ENCODE assay signal across 1 fruit fly cellular context in the genomic region with DNA sequence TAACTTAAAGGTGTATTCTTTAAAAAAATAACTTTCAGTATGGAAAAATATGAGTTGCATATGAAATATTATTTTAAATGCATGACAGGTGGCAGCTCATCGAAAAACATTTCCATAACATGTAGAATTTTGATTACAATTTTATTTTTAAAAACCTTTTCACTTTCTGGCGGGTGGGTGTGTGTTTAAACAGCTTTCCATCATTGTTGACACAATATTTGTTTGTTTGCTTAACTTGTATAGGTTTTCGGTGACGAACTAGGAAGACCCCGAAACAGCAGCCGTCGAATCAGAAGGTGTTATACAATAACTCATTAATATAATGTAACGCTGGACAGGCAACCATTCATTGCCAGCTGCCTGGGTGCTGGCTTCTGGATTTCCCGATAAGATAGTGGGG.
TF ChIP-seq lines count a peak whose summit lies in the region.

No protein-coding gene starts in this region.

TF ChIP-seq in whole organism, embryonic, 481 proteins besides CTCF, POLR2A, EP300 and RAD21 (continued from another document and continues in another):
- TF ChIP-seq CG7271 (tag; optimal IDR thresholded peaks at IDR 0.05; lab: Kevin White, UChicago) (no peak), lilli (GFP tag; optimal IDR thresholded peaks at IDR 0.05; lab: Kevin White, UChicago) (no peak), rib (GFP tag; IDR thresholded peaks at IDR 0.05; lab: Robert Waterston, UW) (no peak), pnt (GFP tag; optimal IDR thresholded peaks at IDR 0.05; lab: Kevin White, UChicago) (no peak), CG13123 (GFP tag; optimal IDR thresholded peaks at IDR 0.05; lab: Kevin White, UChicago) (no peak), gsb (GFP tag; IDR thresholded peaks at IDR 0.05; lab: Robert Waterston, UW) (no peak), Adf1 (GFP tag; IDR thresholded peaks at IDR 0.05; lab: Robert Waterston, UW) (no peak), CG2875 (GFP tag; optimal IDR thresholded peaks at IDR 0.05; lab: Kevin White, UChicago) (peak; percentile 43), Dfd (GFP tag; optimal IDR thresholded peaks at IDR 0.05; lab: Kevin White, UChicago) (no peak), CG17186 (GFP tag; optimal IDR thresholded peaks at IDR 0.05; lab: Kevin White, UChicago) (no peak), CG10462 (GFP tag; optimal IDR thresholded peaks at IDR 0.05; lab: Kevin White, UChicago) (no peak), hbn (GFP tag; IDR thresholded peaks at IDR 0.05; lab: Robert Waterston, UW; ENCODE audit: partially characterized antibody) (no peak), ERR (GFP tag; optimal IDR thresholded peaks at IDR 0.05; lab: Kevin White, UChicago) (no peak), her (GFP tag; optimal IDR thresholded peaks at IDR 0.05; lab: Kevin White, UChicago) (no peak), Doc3 (GFP tag; IDR thresholded peaks at IDR 0.05; lab: Robert Waterston, UW; ENCODE audit: partially characterized antibody) (no peak), CG8359 (GFP tag; optimal IDR thresholded peaks at IDR 0.05; lab: Kevin White, UChicago; ENCODE audit: borderline replicate concordance) (peak; percentile 15), vnd (GFP tag; IDR thresholded peaks at IDR 0.05; lab: Robert Waterston, UW; ENCODE audit: partially characterized antibody) (no peak), dmrt99B (tag; optimal IDR thresholded peaks at IDR 0.05; lab: Kevin White, UChicago) (no peak), CG31224 (GFP tag; IDR thresholded peaks at IDR 0.05; lab: Robert Waterston, UW) (no peak), pros (GFP tag; optimal IDR thresholded peaks at IDR 0.05; lab: Kevin White, UChicago) (no peak), knrl (GFP tag; IDR thresholded peaks at IDR 0.05; lab: Robert Waterston, UW; ENCODE audit: partially characterized antibody) (no peak), emc (GFP tag; optimal IDR thresholded peaks at IDR 0.05; lab: Kevin White, UChicago) (no peak), CG33557 (GFP tag; optimal IDR thresholded peaks at IDR 0.05; lab: Kevin White, UChicago) (peak; percentile 67), tll (GFP tag; optimal IDR thresholded peaks at IDR 0.05; lab: Kevin White, UChicago) (no peak), Lpt (GFP tag; optimal IDR thresholded peaks at IDR 0.05; lab: Kevin White, UChicago) (no peak), jumu (GFP tag; optimal IDR thresholded peaks at IDR 0.05; lab: Kevin White, UChicago) (no peak), CG18764 (GFP tag; optimal IDR thresholded peaks at IDR 0.05; lab: Kevin White, UChicago) (no peak), repo (GFP tag; optimal IDR thresholded peaks at IDR 0.05; lab: Kevin White, UChicago) (no peak), MBD-R2 (GFP tag; IDR thresholded peaks at IDR 0.05; lab: Robert Waterston, UW) (no peak), CG17802 (tag; optimal IDR thresholded peaks at IDR 0.05; lab: Kevin White, UChicago) (no peak), sna (GFP tag; IDR thresholded peaks at IDR 0.05; lab: Robert Waterston, UW; ENCODE audit: partially characterized antibody) (no peak), CG8765 (GFP tag; IDR thresholded peaks at IDR 0.05; lab: Robert Waterston, UW) (no peak), cato (GFP tag; optimal IDR thresholded peaks at IDR 0.05; lab: Kevin White, UChicago; ENCODE audit: borderline replicate concordance) (no peak), CG3065 (GFP tag; optimal IDR thresholded peaks at IDR 0.05; lab: Kevin White, UChicago) (no peak), gem (tag; optimal IDR thresholded peaks at IDR 0.05; lab: Kevin White, UChicago) (peak; percentile 36), MESR4 (GFP tag; optimal IDR thresholded peaks at IDR 0.05; lab: Kevin White, UChicago) (no peak), CG17829 (tag; optimal IDR thresholded peaks at IDR 0.05; lab: Kevin White, UChicago) (no peak), CG14710 (tag; optimal IDR thresholded peaks at IDR 0.05; lab: Kevin White, UChicago) (peak; percentile 36), CG11093 (GFP tag; IDR thresholded peaks at IDR 0.05; lab: Robert Waterston, UW) (no peak), Max (GFP tag; optimal IDR thresholded peaks at IDR 0.05; lab: Kevin White, UChicago) (no peak), CG12299 (tag; optimal IDR thresholded peaks at IDR 0.05; lab: Kevin White, UChicago) (peak; percentile 1), eve (GFP tag; optimal IDR thresholded peaks at IDR 0.05; lab: Kevin White, UChicago) (no peak), bigmax (GFP tag; optimal IDR thresholded peaks at IDR 0.05; lab: Kevin White, UChicago) (no peak), CG16815 (GFP tag; optimal IDR thresholded peaks at IDR 0.05; lab: Kevin White, UChicago) (no peak), Sin3A (optimal IDR thresholded peaks at IDR 0.05; lab: Kevin White, UChicago) (no peak), slou (GFP tag; optimal IDR thresholded peaks at IDR 0.05; lab: Kevin White, UChicago) (no peak), CG10959 (GFP tag; IDR thresholded peaks at IDR 0.05; lab: Robert Waterston, UW) (no peak), CG7987 (GFP tag; optimal IDR thresholded peaks at IDR 0.05; lab: Kevin White, UChicago) (peak; percentile 54), CG11398 (GFP tag; optimal IDR thresholded peaks at IDR 0.05; lab: Kevin White, UChicago) (no peak), CG6254 (GFP tag; optimal IDR thresholded peaks at IDR 0.05; lab: Kevin White, UChicago) (peak; percentile 19), Tbp (GFP tag; optimal IDR thresholded peaks at IDR 0.05; lab: Kevin White, UChicago) (no peak), CG1832 (GFP tag; optimal IDR thresholded peaks at IDR 0.05; lab: Kevin White, UChicago) (no peak), E2f2 (GFP tag; IDR thresholded peaks at IDR 0.05; lab: Robert Waterston, UW) (no peak), CG16779 (GFP tag; IDR thresholded peaks at IDR 0.05; lab: Robert Waterston, UW) (no peak), CG3847 (GFP tag; IDR thresholded peaks at IDR 0.05; lab: Robert Waterston, UW) (no peak), Lim3 (GFP tag; IDR thresholded peaks at IDR 0.05; lab: Robert Waterston, UW) (no peak), CG9437 (GFP tag; optimal IDR thresholded peaks at IDR 0.05; lab: Kevin White, UChicago) (no peak), bowl (GFP tag; IDR thresholded peaks at IDR 0.05; lab: Robert Waterston, UW) (no peak), shn (GFP tag; optimal IDR thresholded peaks at IDR 0.05; lab: Kevin White, UChicago) (no peak), cg (GFP tag; optimal IDR thresholded peaks at IDR 0.05; lab: Kevin White, UChicago) (no peak), nerfin-2 (GFP tag; IDR thresholded peaks at IDR 0.05; lab: Robert Waterston, UW; ENCODE audit: partially characterized antibody) (no peak), onecut (GFP tag; IDR thresholded peaks at IDR 0.05; lab: Robert Waterston, UW) (peak; percentile 30), Dp (GFP tag; optimal IDR thresholded peaks at IDR 0.05; lab: Kevin White, UChicago) (no peak), ash1 (GFP tag; optimal IDR thresholded peaks at IDR 0.05; lab: Kevin White, UChicago) (no peak), sens-2 (GFP tag; IDR thresholded peaks at IDR 0.05; lab: Robert Waterston, UW) (no peak), CG18599 (GFP tag; optimal IDR thresholded peaks at IDR 0.05; lab: Kevin White, UChicago) (peak; percentile 65), Oaz (GFP tag; IDR thresholded peaks at IDR 0.05; lab: Robert Waterston, UW) (no peak), seq (GFP tag; IDR thresholded peaks at IDR 0.05; lab: Robert Waterston, UW) (no peak), CG6791 (GFP tag; IDR thresholded peaks at IDR 0.05; lab: Robert Waterston, UW; ENCODE audit: partially characterized antibody) (no peak), Med (GFP tag; lab: Kevin White, UChicago) (peak; percentile 77), CG10565 (GFP tag; optimal IDR thresholded peaks at IDR 0.05; lab: Kevin White, UChicago) (no peak), CG7745 (tag; optimal IDR thresholded peaks at IDR 0.05; lab: Kevin White, UChicago) (no peak), PHDP (tag; optimal IDR thresholded peaks at IDR 0.05; lab: Kevin White, UChicago) (peak; percentile 33), Deaf1 (tag; optimal IDR thresholded peaks at IDR 0.05; lab: Kevin White, UChicago) (no peak), CG9609 (GFP tag; optimal IDR thresholded peaks at IDR 0.05; lab: Kevin White, UChicago) (no peak), jigr1 (GFP tag; IDR thresholded peaks at IDR 0.05; lab: Robert Waterston, UW) (no peak), CG3407 (GFP tag; optimal IDR thresholded peaks at IDR 0.05; lab: Kevin White, UChicago) (peak; percentile 51), NC2β (GFP tag; optimal IDR thresholded peaks at IDR 0.05; lab: Kevin White, UChicago) (no peak), dati (GFP tag; IDR thresholded peaks at IDR 0.05; lab: Robert Waterston, UW) (no peak), Ptx1 (GFP tag; IDR thresholded peaks at IDR 0.05; lab: Robert Waterston, UW) (no peak), Elba2 (GFP tag; optimal IDR thresholded peaks at IDR 0.05; lab: Kevin White, UChicago) (no peak), CG15514 (GFP tag; optimal IDR thresholded peaks at IDR 0.05; lab: Kevin White, UChicago) (peak; percentile 8), Dip3 (GFP tag; optimal IDR thresholded peaks at IDR 0.05; lab: Kevin White, UChicago) (no peak), Spps (tag; optimal IDR thresholded peaks at IDR 0.05; lab: Kevin White, UChicago) (peak; percentile 46), HLH4C (GFP tag; IDR thresholded peaks at IDR 0.05; lab: Robert Waterston, UW; ENCODE audit: partially characterized antibody) (no peak), CG10431 (GFP tag; optimal IDR thresholded peaks at IDR 0.05; lab: Kevin White, UChicago) (no peak), mam (GFP tag; optimal IDR thresholded peaks at IDR 0.05; lab: Kevin White, UChicago) (no peak), CrebB (tag; optimal IDR thresholded peaks at IDR 0.05; lab: Kevin White, UChicago) (no peak), Sry-δ (GFP tag; optimal IDR thresholded peaks at IDR 0.05; lab: Kevin White, UChicago) (no peak), sqz (GFP tag; optimal IDR thresholded peaks at IDR 0.05; lab: Kevin White, UChicago) (peak; percentile 6), Rx (GFP tag; IDR thresholded peaks at IDR 0.05; lab: Robert Waterston, UW) (no peak), CG12659 (GFP tag; optimal IDR thresholded peaks at IDR 0.05; lab: Kevin White, UChicago) (no peak), ac (GFP tag; optimal IDR thresholded peaks at IDR 0.05; lab: Kevin White, UChicago) (peak; percentile 11), Hr78 (GFP tag; optimal IDR thresholded peaks at IDR 0.05; lab: Kevin White, UChicago) (no peak), tgo (GFP tag; IDR thresholded peaks at IDR 0.05; lab: Robert Waterston, UW) (no peak), Sox102F (GFP tag; optimal IDR thresholded peaks at IDR 0.05; lab: Kevin White, UChicago) (peak; percentile 4), sob (GFP tag; IDR thresholded peaks at IDR 0.05; lab: Robert Waterston, UW) (no peak), CG12155 (GFP tag; optimal IDR thresholded peaks at IDR 0.05; lab: Kevin White, UChicago) (no peak), CG9215 (GFP tag; IDR thresholded peaks at IDR 0.05; lab: Robert Waterston, UW) (no peak), fru (optimal IDR thresholded peaks at IDR 0.05; lab: Kevin White, UChicago) (no peak), Opbp (GFP tag; IDR thresholded peaks at IDR 0.05; lab: Robert Waterston, UW; ENCODE audit: partially characterized antibody) (no peak), CG12236 (GFP tag; optimal IDR thresholded peaks at IDR 0.05; lab: Kevin White, UChicago) (no peak), CG13894 (tag; optimal IDR thresholded peaks at IDR 0.05; lab: Kevin White, UChicago) (no peak), caup (GFP tag; optimal IDR thresholded peaks at IDR 0.05; lab: Kevin White, UChicago; ENCODE audit: severe bottlenecking) (peak; percentile 32), CG12391 (tag; optimal IDR thresholded peaks at IDR 0.05; lab: Kevin White, UChicago) (no peak), CG11723 (GFP tag; optimal IDR thresholded peaks at IDR 0.05; lab: Kevin White, UChicago) (peak; percentile 5), bcd (GFP tag; optimal IDR thresholded peaks at IDR 0.05; lab: Kevin White, UChicago) (no peak), Hr3 (GFP tag; optimal IDR thresholded peaks at IDR 0.05; lab: Kevin White, UChicago) (no peak), row (GFP tag; IDR thresholded peaks at IDR 0.05; lab: Robert Waterston, UW) (no peak), CG18262 (tag; optimal IDR thresholded peaks at IDR 0.05; lab: Kevin White, UChicago) (no peak), stc (GFP tag; IDR thresholded peaks at IDR 0.05; lab: Robert Waterston, UW) (no peak), Scr (GFP tag; IDR thresholded peaks at IDR 0.05; lab: Robert Waterston, UW; ENCODE audit: partially characterized antibody) (no peak), HmgZ (tag; optimal IDR thresholded peaks at IDR 0.05; lab: Kevin White, UChicago) (no peak), CG16813 (GFP tag; IDR thresholded peaks at IDR 0.05; lab: Robert Waterston, UW; ENCODE audit: partially characterized antibody) (no peak), CG14860 (GFP tag; IDR thresholded peaks at IDR 0.05; lab: Robert Waterston, UW; ENCODE audit: partially characterized antibody) (no peak), CG15696 (tag; optimal IDR thresholded peaks at IDR 0.05; lab: Kevin White, UChicago) (peak; percentile 29), H15 (GFP tag; IDR thresholded peaks at IDR 0.05; lab: Robert Waterston, UW) (no peak), HLHmδ (GFP tag; optimal IDR thresholded peaks at IDR 0.05; lab: Kevin White, UChicago) (peak; percentile 8), CG17912 (GFP tag; optimal IDR thresholded peaks at IDR 0.05; lab: Kevin White, UChicago) (no peak), TFAM (GFP tag; optimal IDR thresholded peaks at IDR 0.05; lab: Kevin White, UChicago) (no peak), CG6683 (GFP tag; optimal IDR thresholded peaks at IDR 0.05; lab: Kevin White, UChicago) (no peak), aop (GFP tag; IDR thresholded peaks at IDR 0.05; lab: Robert Waterston, UW) (no peak), CG34422 (GFP tag; IDR thresholded peaks at IDR 0.05; lab: Robert Waterston, UW) (no peak), maf-S (GFP tag; optimal IDR thresholded peaks at IDR 0.05; lab: Kevin White, UChicago) (no peak), mld (GFP tag; IDR thresholded peaks at IDR 0.05; lab: Robert Waterston, UW; ENCODE audit: partially characterized antibody) (no peak), ttk (GFP tag; IDR thresholded peaks at IDR 0.05; lab: Robert Waterston, UW) (no peak), zfh1 (GFP tag; IDR thresholded peaks at IDR 0.05; lab: Robert Waterston, UW) (no peak), ssp (GFP tag; IDR thresholded peaks at IDR 0.05; lab: Robert Waterston, UW) (no peak), CG5245 (GFP tag; optimal IDR thresholded peaks at IDR 0.05; lab: Kevin White, UChicago) (no peak), gro (GFP tag; optimal IDR thresholded peaks at IDR 0.05; lab: Kevin White, UChicago) (no peak), salm (tag; optimal IDR thresholded peaks at IDR 0.05; lab: Kevin White, UChicago) (no peak), Atf-2 (GFP tag; optimal IDR thresholded peaks at IDR 0.05; lab: Kevin White, UChicago) (no peak), cwo (GFP tag; optimal IDR thresholded peaks at IDR 0.05; lab: Kevin White, UChicago) (no peak)
